Fruit fly (Drosophila melanogaster): ENCODE data around the gene sunn.

The sunn gene

dm6 chr3L:11728147-11728546 is at the start of gene sunn:
Gene sunn (plus strand): TSS chr3L:11728348.
- TF ChIP-seq h (optimal IDR thresholded peaks at IDR 0.05) = no peak
- no peak for TF ChIP-seq ttk (optimal IDR thresholded peaks at IDR 0.05)
- no peak for TF ChIP-seq psq (optimal IDR thresholded peaks at IDR 0.05)
- TF ChIP-seq insv (optimal IDR thresholded peaks at IDR 0.05) = no peak
- TF ChIP-seq Myc (optimal IDR thresholded peaks at IDR 0.05) = no peak

- no peak for TF ChIP-seq insv (optimal IDR thresholded peaks at IDR 0.05)
- TF ChIP-seq Sin3A (optimal IDR thresholded peaks at IDR 0.05) = no peak
- TF ChIP-seq psq (optimal IDR thresholded peaks at IDR 0.05) = no peak
Observed at dm6 chr3L:11680298-11680697, 47.9 kb upstream of the sunn start, which contains the start of gene CG32085. Gene CG32085 (minus strand): TSS chr3L:11680344.

dm6 chr3L:11681794-11682193 is 46.4 kb upstream of the sunn start, which contains the start of gene TfIIEalpha:
Gene TfIIEalpha (plus strand): TSS chr3L:11682038.
- no peak for TF ChIP-seq Myc (optimal IDR thresholded peaks at IDR 0.05)
- no peak for TF ChIP-seq insv (optimal IDR thresholded peaks at IDR 0.05)
- TF ChIP-seq ttk (optimal IDR thresholded peaks at IDR 0.05) = no peak
- TF ChIP-seq psq (optimal IDR thresholded peaks at IDR 0.05) = no peak
- no peak for TF ChIP-seq Sin3A (optimal IDR thresholded peaks at IDR 0.05)
- no peak for TF ChIP-seq h (optimal IDR thresholded peaks at IDR 0.05)

dm6 chr3L:11683819-11684521 is 44.2 kb upstream of the sunn start, which contains the start of gene Sugb:
Gene Sugb (plus strand): TSS chr3L:11683980.
- TF ChIP-seq h (optimal IDR thresholded peaks at IDR 0.05) = no peak
- no peak for TF ChIP-seq insv (optimal IDR thresholded peaks at IDR 0.05)
- no peak for TF ChIP-seq Sin3A (optimal IDR thresholded peaks at IDR 0.05)
- TF ChIP-seq psq (optimal IDR thresholded peaks at IDR 0.05) = no peak
- no peak for TF ChIP-seq ttk (optimal IDR thresholded peaks at IDR 0.05)
- no peak for TF ChIP-seq Myc (optimal IDR thresholded peaks at IDR 0.05)

dm6 chr3L:11684522-11684851 is 43.7 kb upstream of the sunn start:
- TF ChIP-seq h (optimal IDR thresholded peaks at IDR 0.05) = no peak
- no peak for TF ChIP-seq ttk (optimal IDR thresholded peaks at IDR 0.05)
- no peak for TF ChIP-seq insv (optimal IDR thresholded peaks at IDR 0.05)
- TF ChIP-seq psq (optimal IDR thresholded peaks at IDR 0.05) = no peak
- no peak for TF ChIP-seq Sin3A (optimal IDR thresholded peaks at IDR 0.05)
- no peak for TF ChIP-seq Myc (optimal IDR thresholded peaks at IDR 0.05)

dm6 chr3L:11685876-11686275 is 42.3 kb upstream of the sunn start:
- TF ChIP-seq h (optimal IDR thresholded peaks at IDR 0.05) (no peak), Sin3A (optimal IDR thresholded peaks at IDR 0.05) (no peak), ttk (optimal IDR thresholded peaks at IDR 0.05) (no peak), insv (optimal IDR thresholded peaks at IDR 0.05) (no peak), Myc (optimal IDR thresholded peaks at IDR 0.05) (no peak), psq (optimal IDR thresholded peaks at IDR 0.05) (no peak)

dm6 chr3L:11689832-11690602 is 38.1 kb upstream of the sunn start:
- TF ChIP-seq Myc (optimal IDR thresholded peaks at IDR 0.05) (no peak), h (optimal IDR thresholded peaks at IDR 0.05) (no peak), ttk (optimal IDR thresholded peaks at IDR 0.05) (no peak), Sin3A (optimal IDR thresholded peaks at IDR 0.05) (no peak), psq (optimal IDR thresholded peaks at IDR 0.05) (no peak), insv (optimal IDR thresholded peaks at IDR 0.05) (no peak)

- TF ChIP-seq ttk (optimal IDR thresholded peaks at IDR 0.05) = no peak
- no peak for TF ChIP-seq Sin3A (optimal IDR thresholded peaks at IDR 0.05)
- TF ChIP-seq Myc (optimal IDR thresholded peaks at IDR 0.05) = no peak
- no peak for TF ChIP-seq insv (optimal IDR thresholded peaks at IDR 0.05)
- TF ChIP-seq psq (optimal IDR thresholded peaks at IDR 0.05) = no peak
- TF ChIP-seq h (optimal IDR thresholded peaks at IDR 0.05) = no peak
Observed at dm6 chr3L:11691203-11691797, 36.8 kb upstream of the sunn start, which contains the start of the genes Pldn and CG14135. Gene Pldn (minus strand): TSS chr3L:11691399. Gene CG14135 (plus strand): TSS chr3L:11691571.

dm6 chr3L:11692853-11693252 is 35.3 kb upstream of the sunn start:
- no peak for TF ChIP-seq psq (optimal IDR thresholded peaks at IDR 0.05)
- TF ChIP-seq Myc (optimal IDR thresholded peaks at IDR 0.05) = no peak
- no peak for TF ChIP-seq ttk (optimal IDR thresholded peaks at IDR 0.05)
- no peak for TF ChIP-seq Sin3A (optimal IDR thresholded peaks at IDR 0.05)
- TF ChIP-seq insv (optimal IDR thresholded peaks at IDR 0.05) = no peak
- no peak for TF ChIP-seq h (optimal IDR thresholded peaks at IDR 0.05)

dm6 chr3L:11695063-11695462 is 33.1 kb upstream of the sunn start:
- TF ChIP-seq h (optimal IDR thresholded peaks at IDR 0.05) (no peak), insv (optimal IDR thresholded peaks at IDR 0.05) (no peak), psq (optimal IDR thresholded peaks at IDR 0.05) (no peak), Myc (optimal IDR thresholded peaks at IDR 0.05) (no peak), ttk (optimal IDR thresholded peaks at IDR 0.05) (no peak)

dm6 chr3L:11695827-11696226 is 32.3 kb upstream of the sunn start:
- TF ChIP-seq ttk (optimal IDR thresholded peaks at IDR 0.05) (no peak), psq (optimal IDR thresholded peaks at IDR 0.05) (no peak), Myc (optimal IDR thresholded peaks at IDR 0.05) (no peak), Sin3A (optimal IDR thresholded peaks at IDR 0.05) (no peak), h (optimal IDR thresholded peaks at IDR 0.05) (no peak), insv (optimal IDR thresholded peaks at IDR 0.05) (no peak)
